Worm (Caenorhabditis elegans): ENCODE data around the gene mon-2.

DNA sequence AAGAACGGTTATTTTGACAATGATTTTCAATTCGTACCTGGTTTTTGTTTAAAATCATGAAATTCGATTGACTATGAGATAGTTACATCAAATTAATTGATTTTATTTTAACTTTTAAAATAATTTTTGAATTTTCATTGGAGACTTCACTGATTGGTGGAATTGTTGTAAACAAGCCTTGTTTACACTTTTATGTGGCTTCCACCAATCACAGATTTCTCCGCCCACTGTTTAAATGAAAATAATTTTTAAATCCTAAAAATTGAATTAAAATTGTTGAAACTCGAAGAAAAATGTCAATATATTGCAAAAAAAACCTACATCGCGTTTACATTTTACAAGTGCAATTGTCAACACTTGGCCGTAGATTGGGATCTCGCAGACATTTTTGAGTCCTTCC, 24.0 kb downstream of the mon-2 start:
- TF ChIP-seq lin-13 (GFP tag; optimal IDR thresholded peaks at IDR 0.05) (no peak), snpc-4 (tag; optimal IDR thresholded peaks at IDR 0.05) (no peak)

Measured in whole organism, L2 larva.